Worm (Caenorhabditis elegans) whole organism, midembryonic: ENCODE measurements around the gene Y43F8A.1.

Source experiments
- T22C8.4 ChIP-seq: fragments of 200-800 bp; sonication (Bioruptor generic); IDR thresholded peaks from 2 replicates; pipeline ENCODE4 v1.3.6; 2022; ENCODE audit warnings: missing genetic modification characterization, missing compliant biosample characterization
- cog-1 ChIP-seq: sonication (generic microtip); optimal IDR thresholded peaks from 2 replicates; lab custom pipeline; 2016; ENCODE audit warnings: missing genetic modification characterization, missing compliant biosample characterization
- flt-1 ChIP-seq: fragments of 200-800 bp; sonication (Bioruptor generic); IDR thresholded peaks from 2 replicates; pipeline ENCODE4 v1.3.6; 2022; ENCODE audit warnings: missing genetic modification characterization, missing compliant biosample characterization
- klf-2 ChIP-seq: fragments of 200-800 bp; sonication (Bioruptor generic); conservative IDR thresholded peaks from 2 replicates; pipeline ENCODE4 v1.3.6; 2022; ENCODE audit warnings: missing genetic modification reagents, missing genetic modification characterization, missing compliant biosample characterization
- med-1 ChIP-seq: sonication (generic microtip); optimal IDR thresholded peaks from 2 replicates; lab custom pipeline; 2017; ENCODE audit warnings: missing genetic modification characterization, mild to moderate bottlenecking, missing compliant biosample characterization, antibody characterized with exemption, missing genetic modification reagents; ENCODE audit not compliant: insufficient read depth
- ref-1 ChIP-seq: fragments of 200-800 bp; sonication (Bioruptor generic); conservative IDR thresholded peaks from 2 replicates; pipeline ENCODE4 v1.3.6; 2022; ENCODE audit warnings: missing genetic modification reagents, missing genetic modification characterization, missing compliant biosample characterization
- tab-1 ChIP-seq: fragments of 200-800 bp; sonication (Bioruptor generic); IDR thresholded peaks from 2 replicates; pipeline ENCODE4 v1.3.6; 2022; ENCODE audit warnings: missing genetic modification characterization, missing compliant biosample characterization
- ztf-23 ChIP-seq: fragments of 200-800 bp; sonication (Bioruptor generic); IDR thresholded peaks from 2 replicates; pipeline ENCODE4 v1.3.6; 2022; ENCODE audit warnings: missing genetic modification reagents, missing genetic modification characterization, missing compliant biosample characterization
- ztf-29 ChIP-seq: fragments of 200-800 bp; sonication (Bioruptor generic); IDR thresholded peaks from 2 replicates; pipeline ENCODE4 v1.3.6; 2022; ENCODE audit warnings: missing genetic modification reagents, missing genetic modification characterization, missing compliant biosample characterization

Gene Y43F8A.1

ce11 chrV:19362568-19362967 lies 7.7 kb upstream of the Y43F8A.1 start, which contains the start of gene C14B4.2:
Gene C14B4.2 (minus strand): TSS chrV:19362668.
- TF ChIP-seq med-1 (GFP tag; lab: Kevin White, UChicago) (no peak), ztf-23 (GFP tag; lab: Robert Waterston, UW) (no peak), klf-2 (GFP tag; lab: Robert Waterston, UW) (no peak), T22C8.4 (no peak), ref-1 (GFP tag; lab: Robert Waterston, UW) (no peak), flt-1 (GFP tag; lab: Robert Waterston, UW) (no peak), tab-1 (GFP tag; lab: Robert Waterston, UW) (no peak)

DNA sequence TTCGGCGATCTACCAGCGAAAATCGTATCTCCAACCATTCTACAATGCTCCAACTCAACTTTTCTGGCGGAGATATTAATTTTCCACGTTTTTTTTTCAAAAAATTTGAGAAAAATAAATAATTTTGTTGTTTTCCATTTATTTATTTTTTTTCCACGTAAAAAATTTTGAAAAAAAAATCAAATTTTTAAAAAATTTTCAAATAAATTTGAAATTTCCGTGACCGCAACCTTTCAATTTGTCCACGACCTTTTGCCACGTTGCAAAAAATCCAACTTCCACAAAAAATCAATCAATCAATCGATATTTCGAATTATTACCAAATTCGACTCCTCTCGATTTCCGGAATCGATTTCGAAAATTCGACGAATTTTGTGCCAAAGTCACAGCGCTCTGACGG lies 964 bp downstream of the Y43F8A.1 start, which contains the start of gene Y43F8A.2:
TSS of gene Y43F8A.2 (plus strand) at position 301 of the 400 bp plus-strand sequence.
- TF ChIP-seq ref-1 (GFP tag; lab: Robert Waterston, UW) (no peak), tab-1 (GFP tag; lab: Robert Waterston, UW) (no peak), flt-1 (GFP tag; lab: Robert Waterston, UW) (no peak), T22C8.4 (peak; percentile 10; the same call in 1 of the 2 replicates)

- TF ChIP-seq ztf-23 (GFP tag; lab: Robert Waterston, UW) (no peak), T22C8.4 (0 out of 2 replicates have a peak, but pooled peaks have one; percentile 3)
Observed at ce11 chrV:19371777-19372176, 1.5 kb downstream of the Y43F8A.1 start.

DNA sequence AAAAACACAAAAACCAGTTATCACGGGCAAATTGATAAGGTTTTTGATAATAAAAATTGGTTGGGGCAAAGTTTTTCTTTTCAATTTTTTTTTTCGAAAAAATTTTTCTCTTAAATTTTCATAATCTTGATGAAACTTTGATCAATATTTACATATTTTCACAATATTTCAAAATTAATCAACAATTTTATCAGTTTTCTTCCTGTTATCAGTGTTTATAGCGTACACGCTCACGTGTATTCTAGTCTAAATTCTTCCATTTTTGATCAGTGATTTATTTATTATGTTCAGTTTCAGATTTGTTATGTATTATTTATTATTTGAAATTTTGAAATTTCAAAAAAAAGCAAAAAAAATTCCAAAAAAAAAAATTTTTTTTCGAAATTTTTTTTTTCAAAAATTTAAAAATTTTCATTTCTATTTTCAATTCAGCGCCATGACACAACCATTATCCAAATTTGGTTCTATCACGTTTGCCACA lies 6.8 kb downstream of the Y43F8A.1 start, which contains the start of gene nceh-1:
TSS of gene nceh-1 (plus strand) at position 431 of the 481 bp plus-strand sequence.
- TF ChIP-seq ztf-29 (no peak), cog-1 (tag; lab: Kevin White, UChicago) (no peak), flt-1 (GFP tag; lab: Robert Waterston, UW) (no peak), ref-1 (GFP tag; lab: Robert Waterston, UW) (no peak), ztf-23 (GFP tag; lab: Robert Waterston, UW) (no peak), tab-1 (GFP tag; lab: Robert Waterston, UW) (no peak), klf-2 (GFP tag; lab: Robert Waterston, UW) (no peak), T22C8.4 (no peak), med-1 (GFP tag; lab: Kevin White, UChicago) (no peak)

- TF ChIP-seq ztf-23 (GFP tag; lab: Robert Waterston, UW) (no peak), flt-1 (GFP tag; lab: Robert Waterston, UW) (no peak), tab-1 (GFP tag; lab: Robert Waterston, UW) (no peak), med-1 (GFP tag; lab: Kevin White, UChicago) (no peak), ref-1 (GFP tag; lab: Robert Waterston, UW) (no peak)
Observed at ce11 chrV:19380968-19381367, 10.7 kb downstream of the Y43F8A.1 start, which contains the start of gene srw-84. Gene srw-84 (plus strand): TSS chrV:19381268.

DNA sequence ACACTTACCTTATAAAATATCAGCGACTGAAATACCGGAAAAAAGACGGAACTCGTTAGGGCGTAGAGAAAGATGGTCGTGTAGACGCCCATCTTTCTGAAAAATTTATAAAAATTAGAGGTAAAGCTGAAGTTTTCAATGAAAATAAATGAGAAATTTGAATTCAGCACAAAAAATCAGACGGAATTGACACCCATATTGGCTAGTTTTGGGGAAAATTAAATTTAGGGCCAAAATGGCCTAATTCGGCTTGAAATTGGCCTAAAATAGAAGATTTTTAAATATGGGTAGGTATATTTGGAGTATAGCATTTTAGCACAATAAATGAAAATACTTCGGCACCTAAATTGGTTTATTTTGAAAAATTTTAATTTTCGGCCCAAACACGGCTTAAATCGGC lies 19.7 kb downstream of the Y43F8A.1 start, which contains the start of gene slcr-46.2:
TSS of gene slcr-46.2 (minus strand) at position 101 of the 400 bp plus-strand sequence.
- no peak for TF ChIP-seq cog-1 (tag; lab: Kevin White, UChicago)
- no peak for TF ChIP-seq ztf-29
- TF ChIP-seq ref-1 (GFP tag; lab: Robert Waterston, UW), result no peak
- TF ChIP-seq klf-2 (GFP tag; lab: Robert Waterston, UW), result no peak
- no peak for TF ChIP-seq T22C8.4
- no peak for TF ChIP-seq med-1 (GFP tag; lab: Kevin White, UChicago)
- no peak for TF ChIP-seq flt-1 (GFP tag; lab: Robert Waterston, UW)
- TF ChIP-seq tab-1 (GFP tag; lab: Robert Waterston, UW), result no peak
- no peak for TF ChIP-seq ztf-23 (GFP tag; lab: Robert Waterston, UW)

DNA sequence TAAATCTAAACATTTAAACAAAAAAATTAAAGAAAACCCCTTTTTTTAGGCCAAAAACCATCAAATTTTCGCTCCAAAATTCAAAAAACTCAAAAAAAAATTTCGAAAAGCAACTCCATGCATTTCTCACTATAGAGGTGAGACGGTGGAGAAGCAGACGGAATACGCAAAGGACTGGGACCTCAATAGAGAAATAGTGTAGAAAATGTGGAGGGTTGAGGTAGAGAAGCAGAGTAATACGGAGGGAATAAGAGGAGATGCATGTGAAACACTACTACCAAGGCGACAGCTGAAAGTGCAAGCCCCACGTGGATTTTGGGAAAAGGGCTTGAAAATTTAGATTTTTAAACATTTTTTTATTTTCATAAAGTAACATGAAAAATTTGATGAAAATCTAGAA lies 21.0 kb downstream of the Y43F8A.1 start:
- TF ChIP-seq T22C8.4 (no peak), med-1 (GFP tag; lab: Kevin White, UChicago) (no peak), ref-1 (GFP tag; lab: Robert Waterston, UW) (no peak), ztf-23 (GFP tag; lab: Robert Waterston, UW) (no peak), ztf-29 (no peak), flt-1 (GFP tag; lab: Robert Waterston, UW) (no peak)

- TF ChIP-seq med-1 (GFP tag; lab: Kevin White, UChicago) (no peak), ref-1 (GFP tag; lab: Robert Waterston, UW) (no peak), ztf-29 (no peak)
Observed at ce11 chrV:19394750-19395149, 24.5 kb downstream of the Y43F8A.1 start, which contains the start of gene C25F9.8. Gene C25F9.8 (plus strand): TSS chrV:19395050.

- TF ChIP-seq flt-1 (GFP tag; lab: Robert Waterston, UW), result no peak
- TF ChIP-seq T22C8.4, result no peak
- TF ChIP-seq med-1 (GFP tag; lab: Kevin White, UChicago), result no peak
- TF ChIP-seq cog-1 (tag; lab: Kevin White, UChicago), result no peak
- TF ChIP-seq ztf-29, result no peak
- TF ChIP-seq ref-1 (GFP tag; lab: Robert Waterston, UW), result no peak
- TF ChIP-seq ztf-23 (GFP tag; lab: Robert Waterston, UW), result no peak
- no peak for TF ChIP-seq tab-1 (GFP tag; lab: Robert Waterston, UW)
- no peak for TF ChIP-seq klf-2 (GFP tag; lab: Robert Waterston, UW)
Observed at ce11 chrV:19396576-19397313, 26.5 kb downstream of the Y43F8A.1 start.

DNA sequence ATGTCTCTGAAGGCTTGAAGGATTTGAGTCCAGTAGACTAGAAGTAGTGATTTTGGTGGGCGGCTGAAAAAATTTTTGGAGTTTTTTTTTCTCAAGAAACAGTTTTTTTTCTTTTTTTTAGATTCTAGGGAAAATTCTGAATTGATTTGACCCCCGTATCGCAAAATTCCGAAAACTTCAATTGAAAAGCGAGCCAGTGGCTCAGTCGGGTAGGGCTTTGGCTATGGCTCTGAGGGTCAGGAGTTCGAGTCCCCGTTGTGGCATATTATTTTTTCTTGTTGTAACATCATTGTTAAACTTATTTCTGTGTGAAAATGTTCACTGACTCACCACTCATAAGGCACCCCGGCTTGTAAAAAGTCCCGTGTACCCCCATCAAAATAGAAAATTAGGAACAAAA lies 28.1 kb downstream of the Y43F8A.1 start:
- TF ChIP-seq med-1 (GFP tag; lab: Kevin White, UChicago), result no peak
- TF ChIP-seq ztf-23 (GFP tag; lab: Robert Waterston, UW), result no peak
- TF ChIP-seq flt-1 (GFP tag; lab: Robert Waterston, UW), result no peak
